Fruit fly (Drosophila melanogaster) whole organism, pupa: ENCODE results near the gene AP-2sigma.

Experiments used
- CG12605 ChIP-seq: fragments of 200-800 bp; sonication (Bioruptor generic); IDR thresholded peaks from 2 replicates; pipeline ENCODE4 v1.3.6; 2022; ENCODE audit warnings: missing biosample characterization, missing genetic modification characterization
- CG14655 ChIP-seq: fragments of 200-800 bp; sonication (Bioruptor generic); optimal IDR thresholded peaks from 3 replicates; lab custom pipeline; 2017; ENCODE audit warnings: mild to moderate bottlenecking, missing biosample characterization, missing genetic modification reagents, missing genetic modification characterization
- CG34367 ChIP-seq: fragments of 200-800 bp; sonication (Bioruptor generic); optimal IDR thresholded peaks from 2 replicates; lab custom pipeline; 2018; ENCODE audit warnings: missing biosample characterization, mild to moderate bottlenecking, missing genetic modification characterization
- D1 ChIP-seq: fragments of 200-800 bp; sonication (Bioruptor generic); optimal IDR thresholded peaks from 2 replicates; lab custom pipeline; 2018; ENCODE audit warnings: missing biosample characterization, mild to moderate bottlenecking, missing genetic modification characterization, moderate library complexity
- fd96Ca ChIP-seq: fragments of 200-800 bp; sonication (Bioruptor generic); IDR thresholded peaks from 3 replicates; pipeline ENCODE4 v1.3.6; 2022; ENCODE audit warnings: missing biosample characterization, missing genetic modification characterization

- TF ChIP-seq D1 (no peak), CG14655 (GFP tag; lab: Kevin White, UChicago) (no peak), CG34367 (tag; lab: Kevin White, UChicago) (no peak), CG12605 (no peak), fd96Ca (GFP tag; lab: Robert Waterston, UW) (no peak)
These were observed 6.2 kb upstream of the AP-2sigma start, which contains the start of gene CG3301 for dm6 chr3R:21276111-21276510.
